Fruit fly (Drosophila melanogaster) whole organism, wandering third instar larva: ENCODE results near the gene cnc.

ENCODE experiments used
- Abd-B ChIP-seq: fragments of >200 bp; optimal IDR thresholded peaks from 2 replicates; lab custom pipeline; 2017; ENCODE audit warnings: missing biosample characterization, missing genetic modification characterization
- CG32264 ChIP-seq: fragments of 200-800 bp; sonication (Bioruptor generic); optimal IDR thresholded peaks from 2 replicates; lab custom pipeline; 2016; ENCODE audit warnings: missing biosample characterization, missing genetic modification characterization
- CG9705 ChIP-seq: fragments of 200-800 bp; sonication (Bioruptor generic); optimal IDR thresholded peaks from 2 replicates; lab custom pipeline; 2018; ENCODE audit warnings: missing biosample characterization, mild to moderate bottlenecking, missing genetic modification characterization
- CrebA ChIP-seq: fragments of 200-800 bp; sonication (Bioruptor generic); optimal IDR thresholded peaks from 2 replicates; lab custom pipeline; 2016; ENCODE audit warnings: missing biosample characterization, mild to moderate bottlenecking, missing genetic modification characterization, borderline replicate concordance
- Dfd ChIP-seq: fragments of >200 bp; optimal IDR thresholded peaks from 2 replicates; lab custom pipeline; 2017; ENCODE audit warnings: missing biosample characterization, missing genetic modification characterization
- Dif ChIP-seq: fragments of 200-275, 200-300 bp; sonication (Bioruptor generic); optimal IDR thresholded peaks from 2 replicates; lab custom pipeline; 2018; ENCODE audit warnings: missing biosample characterization, missing genetic modification characterization; ENCODE audit not compliant: partially characterized antibody
- GATAd ChIP-seq: sonication (Bioruptor generic); optimal IDR thresholded peaks from 2 replicates; lab custom pipeline; 2016; ENCODE audit warnings: missing biosample characterization, missing genetic modification characterization
- HLH106 ChIP-seq: fragments of 200-800 bp; optimal IDR thresholded peaks from 3 replicates; lab custom pipeline; 2019; ENCODE audit warnings: missing biosample characterization, mild to moderate bottlenecking, missing genetic modification characterization, moderate library complexity
- Hnf4 ChIP-seq: fragments of 200-800 bp; sonication (Bioruptor generic); optimal IDR thresholded peaks from 2 replicates; lab custom pipeline; 2016; ENCODE audit warnings: missing biosample characterization, mild to moderate bottlenecking, missing genetic modification characterization
- Hr78 ChIP-seq: fragments of >200 bp; optimal IDR thresholded peaks from 2 replicates; lab custom pipeline; 2017; ENCODE audit warnings: missing biosample characterization, missing genetic modification characterization
- Hr83 ChIP-seq: fragments of 200-300 bp; sonication (Bioruptor generic); optimal IDR thresholded peaks from 2 replicates; lab custom pipeline; 2016; ENCODE audit warnings: missing biosample characterization, mild to moderate bottlenecking, missing genetic modification characterization, moderate library complexity; ENCODE audit not compliant: poor library complexity, severe bottlenecking
- Jra ChIP-seq: sonication (Bioruptor generic); optimal IDR thresholded peaks from 2 replicates; lab custom pipeline; 2016; ENCODE audit warnings: missing biosample characterization, missing genetic modification characterization
- Mio ChIP-seq: sonication (Bioruptor generic); optimal IDR thresholded peaks from 2 replicates; lab custom pipeline; 2016; ENCODE audit warnings: missing biosample characterization, missing genetic modification characterization
- N ChIP-seq: fragments of >200 bp; optimal IDR thresholded peaks from 2 replicates; lab custom pipeline; 2018; ENCODE audit warnings: missing biosample characterization, missing external identifiers, missing genetic modification characterization
- OdsH ChIP-seq: fragments of 200-800 bp; sonication (Bioruptor generic); optimal IDR thresholded peaks from 2 replicates; lab custom pipeline; 2016; ENCODE audit warnings: missing biosample characterization, mild to moderate bottlenecking, missing genetic modification characterization
- Rel ChIP-seq, 2 experiments: fragments of 200-800 bp; sonication (Bioruptor generic) in 1 of 2; optimal IDR thresholded peaks; 2 replicates in 1 of 2; 3 replicates in 1 of 2; lab custom pipeline; 2016 to 2019; ENCODE audit warnings: mild to moderate bottlenecking in 2 of 2, missing biosample characterization in 2 of 2, missing genetic modification characterization in 2 of 2, moderate library complexity in 1 of 2
- Sp1 ChIP-seq: fragments of 200-800 bp; sonication (Bioruptor generic); optimal IDR thresholded peaks from 3 replicates; lab custom pipeline; 2019; ENCODE audit warnings: missing biosample characterization, mild to moderate bottlenecking, missing genetic modification characterization, moderate library complexity
- Vsx2 ChIP-seq: fragments of 200-300, 225-300 bp; sonication (Bioruptor generic); optimal IDR thresholded peaks from 2 replicates; lab custom pipeline; 2018; ENCODE audit warnings: missing biosample characterization, missing genetic modification characterization; ENCODE audit not compliant: partially characterized antibody
- br ChIP-seq: fragments of 200-800 bp; sonication (Bioruptor generic); optimal IDR thresholded peaks from 2 replicates; lab custom pipeline; 2016; ENCODE audit warnings: missing biosample characterization, missing genetic modification characterization
- brk ChIP-seq: fragments of 200-800 bp; sonication (Bioruptor generic); optimal IDR thresholded peaks from 2 replicates; lab custom pipeline; 2016; ENCODE audit warnings: missing biosample characterization, mild to moderate bottlenecking, missing genetic modification characterization
- dmrt93B ChIP-seq: fragments of 200-800 bp; sonication (Bioruptor generic); optimal IDR thresholded peaks from 2 replicates; lab custom pipeline; 2018; ENCODE audit warnings: missing biosample characterization, mild to moderate bottlenecking, missing genetic modification characterization
- dsf ChIP-seq: sonication (Bioruptor generic); optimal IDR thresholded peaks from 2 replicates; lab custom pipeline; 2016; ENCODE audit warnings: missing biosample characterization, missing genetic modification characterization, borderline replicate concordance
- ey ChIP-seq: fragments of 200-800 bp; sonication (Bioruptor generic); optimal IDR thresholded peaks from 2 replicates; lab custom pipeline; 2016; ENCODE audit warnings: missing biosample characterization, missing genetic modification characterization
- foxo ChIP-seq, 2 experiments: fragments of 200-800 bp; sonication (Bioruptor generic); optimal IDR thresholded peaks; 2 replicates in 1 of 2; 3 replicates in 1 of 2; lab custom pipeline; 2016 to 2017; ENCODE audit warnings: missing biosample characterization in 2 of 2, missing genetic modification characterization in 2 of 2
- fru ChIP-seq: fragments of 200-800 bp; sonication (Bioruptor generic); optimal IDR thresholded peaks from 3 replicates; lab custom pipeline; 2016; ENCODE audit warnings: missing biosample characterization, mild to moderate bottlenecking, missing genetic modification characterization
- h ChIP-seq: fragments of 200-800 bp; sonication (Bioruptor generic); optimal IDR thresholded peaks from 3 replicates; lab custom pipeline; 2016; ENCODE audit warnings: missing biosample characterization, mild to moderate bottlenecking, missing genetic modification characterization
- lola ChIP-seq: fragments of >200 bp; optimal IDR thresholded peaks from 2 replicates; lab custom pipeline; 2017; ENCODE audit warnings: missing biosample characterization, missing genetic modification characterization
- pan ChIP-seq: fragments of >200 bp; optimal IDR thresholded peaks from 2 replicates; lab custom pipeline; 2017
- psq ChIP-seq: fragments of 200-800 bp; sonication (Bioruptor generic); optimal IDR thresholded peaks from 3 replicates; lab custom pipeline; 2017; ENCODE audit warnings: missing biosample characterization, mild to moderate bottlenecking, missing genetic modification characterization, moderate library complexity
- rgr ChIP-seq: fragments of 200-800 bp; sonication (Bioruptor generic); optimal IDR thresholded peaks from 3 replicates; lab custom pipeline; 2016; ENCODE audit warnings: missing biosample characterization, mild to moderate bottlenecking, missing genetic modification characterization
- sage ChIP-seq: fragments of 200-800 bp; sonication (Bioruptor generic); optimal IDR thresholded peaks from 2 replicates; lab custom pipeline; 2016; ENCODE audit warnings: missing biosample characterization, mild to moderate bottlenecking, missing genetic modification characterization
- sv ChIP-seq: fragments of 200-800 bp; sonication (Bioruptor generic); optimal IDR thresholded peaks from 3 replicates; lab custom pipeline; 2016; ENCODE audit warnings: missing biosample characterization, missing genetic modification characterization
- tai ChIP-seq: sonication (Bioruptor generic); optimal IDR thresholded peaks from 2 replicates; lab custom pipeline; 2016; ENCODE audit warnings: missing biosample characterization, missing genetic modification characterization
- usp ChIP-seq: fragments of >200 bp; optimal IDR thresholded peaks from 2 replicates; lab custom pipeline; 2017; ENCODE audit warnings: missing biosample characterization, missing genetic modification characterization
- woc ChIP-seq: sonication (Bioruptor generic); optimal IDR thresholded peaks from 2 replicates; lab custom pipeline; 2016; ENCODE audit warnings: missing biosample characterization, mild to moderate bottlenecking, missing genetic modification characterization

Gene cnc

dm6 chr3R:23239934-23240632, 13.6 kb upstream of the cnc start (continued):
- no peak for TF ChIP-seq CrebA (GFP tag; lab: Kevin White, UChicago)
- TF ChIP-seq fru (GFP tag; lab: Kevin White, UChicago): no peak
- no peak for TF ChIP-seq Mio (GFP tag; lab: Kevin White, UChicago)
- TF ChIP-seq h (GFP tag; lab: Kevin White, UChicago): peak; percentile 39
- TF ChIP-seq Hr78: no peak
- no peak for TF ChIP-seq N (GFP tag; lab: Kevin White, UChicago)
- TF ChIP-seq usp (GFP tag; lab: Kevin White, UChicago): no peak
- TF ChIP-seq lola (GFP tag; lab: Kevin White, UChicago): no peak
- TF ChIP-seq Jra (GFP tag; lab: Kevin White, UChicago): no peak
- no peak for TF ChIP-seq rgr (GFP tag; lab: Kevin White, UChicago)
- no peak for TF ChIP-seq dsf (GFP tag; lab: Kevin White, UChicago)
- no peak for TF ChIP-seq br
- TF ChIP-seq, all 38 proteins: peak for 7

dm6 chr3R:23239051-23239450, 12.5 kb upstream of the cnc start:
- TF ChIP-seq Dif (GFP tag; lab: Kevin White, UChicago): peak; percentile 24
- no peak for TF ChIP-seq HLH106

dm6 chr3R:23228605-23229264, 2.2 kb upstream of the cnc start:
- no peak for TF ChIP-seq Hnf4 (GFP tag; lab: Kevin White, UChicago)
- TF ChIP-seq woc (GFP tag; lab: Kevin White, UChicago): no peak

- TF ChIP-seq ey (GFP tag; lab: Kevin White, UChicago): no peak
- no peak for TF ChIP-seq dsf (GFP tag; lab: Kevin White, UChicago)
- no peak for TF ChIP-seq Vsx2 (GFP tag; lab: Kevin White, UChicago)
- peak in 1 of 2 experiments; percentile 26 for TF ChIP-seq foxo (GFP tag; optimal IDR thresholded peaks at IDR 0.05; lab: Kevin White, UChicago)
- no peak for TF ChIP-seq br
- TF ChIP-seq psq (GFP tag; lab: Kevin White, UChicago): peak; percentile 4
- TF ChIP-seq Hr83 (GFP tag; lab: Kevin White, UChicago): peak; percentile 25
- TF ChIP-seq OdsH (GFP tag; lab: Kevin White, UChicago): peak; percentile 22
- TF ChIP-seq h (GFP tag; lab: Kevin White, UChicago): peak; percentile 51
- TF ChIP-seq Hnf4 (GFP tag; lab: Kevin White, UChicago): peak; percentile 2
- TF ChIP-seq rgr (GFP tag; lab: Kevin White, UChicago): peak; percentile 27
- TF ChIP-seq Mio (GFP tag; lab: Kevin White, UChicago): no peak
- TF ChIP-seq, all 38 proteins: peak for 7
Measured at dm6 chr3R:23225266-23225665, 1.2 kb downstream of the cnc start.

dm6 chr3R:23223151-23223810, 3.2 kb downstream of the cnc start:
- TF ChIP-seq Hr83 (GFP tag; lab: Kevin White, UChicago) (no peak), fru (GFP tag; lab: Kevin White, UChicago) (peak; percentile 24), N (GFP tag; lab: Kevin White, UChicago) (no peak), CG32264 (GFP tag; lab: Kevin White, UChicago) (peak; percentile 17), dmrt93B (GFP tag; lab: Kevin White, UChicago) (no peak), CrebA (GFP tag; lab: Kevin White, UChicago) (peak; percentile 59), Rel (GFP tag; optimal IDR thresholded peaks at IDR 0.05; lab: Kevin White, UChicago) (no peak), Rel (tag; optimal IDR thresholded peaks at IDR 0.05; lab: Kevin White, UChicago) (peak; percentile 86), woc (GFP tag; lab: Kevin White, UChicago) (no peak), Sp1 (peak; percentile 24), Dif (GFP tag; lab: Kevin White, UChicago) (no peak), GATAd (no peak), br (peak; percentile 4), Abd-B (GFP tag; lab: Kevin White, UChicago) (no peak), foxo (GFP tag; optimal IDR thresholded peaks at IDR 0.05; lab: Kevin White, UChicago) (peak; percentile 19 to 31), psq (GFP tag; lab: Kevin White, UChicago) (no peak), Dfd (GFP tag; lab: Kevin White, UChicago) (no peak), tai (GFP tag; lab: Kevin White, UChicago) (no peak), OdsH (GFP tag; lab: Kevin White, UChicago) (peak; percentile 30), lola (GFP tag; lab: Kevin White, UChicago) (no peak), sv (GFP tag; lab: Kevin White, UChicago) (no peak), Jra (GFP tag; lab: Kevin White, UChicago) (no peak), brk (peak; percentile 57), Vsx2 (GFP tag; lab: Kevin White, UChicago) (no peak), usp (GFP tag; lab: Kevin White, UChicago) (no peak), Hr78 (no peak), sage (GFP tag; lab: Kevin White, UChicago) (peak; percentile 6), CG9705 (no peak), rgr (GFP tag; lab: Kevin White, UChicago) (peak; percentile 17), pan (lab: Kevin White, UChicago) (no peak), h (GFP tag; lab: Kevin White, UChicago) (peak; percentile 69)
